Worm (Caenorhabditis elegans) whole organism, L2 larva: ENCODE data around the gene F22H10.3.

Experiments used
- C34F6.9 ChIP-seq: fragments of 150-350 bp; optimal IDR thresholded peaks from 2 replicates; lab custom pipeline; 2014; ENCODE audit warnings: missing biosample characterization, missing genetic modification characterization
- ama-1 ChIP-seq: fragments of 150-350 bp; optimal IDR thresholded peaks from 2 replicates; lab custom pipeline; 2018; ENCODE audit warnings: inconsistent platforms
- elt-3 ChIP-seq: sonication (generic microtip); optimal IDR thresholded peaks from 2 replicates; lab custom pipeline; 2017; ENCODE audit warnings: missing biosample characterization, missing genetic modification characterization
- mdl-1 ChIP-seq, 2 experiments: fragments of 150-350 bp in 1 of 2; sonication (generic microtip) in 1 of 2; optimal IDR thresholded peaks; 2 replicates each; lab custom pipeline; 2017; ENCODE audit warnings: missing biosample characterization in 2 of 2, missing genetic modification characterization in 2 of 2
- nhr-11 ChIP-seq: fragments of 150-350 bp; optimal IDR thresholded peaks from 2 replicates; lab custom pipeline; 2014; ENCODE audit warnings: missing biosample characterization, missing genetic modification characterization
- nhr-237 ChIP-seq: fragments of 150-350 bp; optimal IDR thresholded peaks from 2 replicates; lab custom pipeline; 2014; ENCODE audit warnings: missing biosample characterization, missing genetic modification characterization
- nhr-25 ChIP-seq: fragments of 150-350 bp; sonication (generic microtip); optimal IDR thresholded peaks from 3 replicates; lab custom pipeline; 2014; ENCODE audit warnings: missing biosample characterization, missing genetic modification characterization
- nhr-77 ChIP-seq: fragments of 150-350 bp; optimal IDR thresholded peaks from 2 replicates; lab custom pipeline; 2014; ENCODE audit warnings: missing biosample characterization, missing genetic modification characterization
- zag-1 ChIP-seq: fragments of 150-350 bp; optimal IDR thresholded peaks from 2 replicates; lab custom pipeline; 2014; ENCODE audit warnings: missing biosample characterization, missing genetic modification characterization

DNA sequence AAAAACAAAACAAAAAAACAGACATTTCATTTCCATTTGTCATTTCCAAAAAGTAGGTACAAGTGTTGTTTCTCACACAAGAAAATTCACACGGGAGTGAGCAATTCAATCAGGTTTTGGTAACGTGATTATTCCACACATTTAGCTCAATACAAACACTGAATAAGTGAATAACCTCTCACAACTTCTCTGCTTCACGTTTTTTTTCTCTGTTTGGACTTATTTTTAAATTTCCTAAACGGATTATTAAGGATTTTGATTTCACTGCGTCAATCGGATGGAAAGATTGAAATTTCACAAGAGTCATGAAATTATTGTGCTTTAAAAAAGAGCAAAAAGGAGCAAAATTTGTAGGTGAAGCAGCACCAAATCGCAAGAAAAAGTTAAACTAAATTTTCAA, 17.2 kb downstream of the F22H10.3 start:
- TF ChIP-seq C34F6.9 (no peak), mdl-1 (tag; optimal IDR thresholded peaks at IDR 0.05; lab: Kevin White, UChicago) (no peak), elt-3 (tag; lab: Kevin White, UChicago) (no peak), nhr-77 (no peak), nhr-237 (tag; lab: Kevin White, UChicago) (no peak), nhr-25 (no peak), ama-1 (no peak), nhr-11 (tag; lab: Kevin White, UChicago) (no peak), zag-1 (tag; lab: Kevin White, UChicago) (no peak)
